Worm (Caenorhabditis elegans) whole organism, L2 larva: Measurements from ENCODE around the gene F25E2.3.

ENCODE experiments used
- aly-2 ChIP-seq: fragments of 150-350 bp; optimal IDR thresholded peaks from 2 replicates; lab custom pipeline; 2014; ENCODE audit warnings: missing biosample characterization, missing genetic modification characterization
- elt-1 ChIP-seq: fragments of 150-350 bp; optimal IDR thresholded peaks from 2 replicates; lab custom pipeline; 2014; ENCODE audit warnings: missing biosample characterization, missing genetic modification characterization
- nhr-10 ChIP-seq: sonication (generic microtip); optimal IDR thresholded peaks from 2 replicates; lab custom pipeline; 2017; ENCODE audit warnings: missing biosample characterization, missing genetic modification characterization
- nhr-6 ChIP-seq: fragments of 150-350 bp; optimal IDR thresholded peaks from 2 replicates; lab custom pipeline; 2014; ENCODE audit warnings: missing biosample characterization, missing genetic modification characterization
- skn-1 ChIP-seq: sonication (generic microtip); optimal IDR thresholded peaks from 2 replicates; lab custom pipeline; 2017; ENCODE audit warnings: missing biosample characterization, missing genetic modification characterization

- no peak for TF ChIP-seq nhr-6 (tag; lab: Kevin White, UChicago)
- TF ChIP-seq aly-2 (tag; lab: Kevin White, UChicago) = no peak
- no peak for TF ChIP-seq elt-1 (tag; lab: Kevin White, UChicago)
- no peak for TF ChIP-seq skn-1 (tag; lab: Kevin White, UChicago)
- no peak for TF ChIP-seq nhr-10 (tag; lab: Kevin White, UChicago)
Measured at ce11 chrX:828603-829002, 15.6 kb upstream of the F25E2.3 start, which contains the start of gene wdr-54.
